Worm (Caenorhabditis elegans) whole organism, late embryonic: ENCODE data around the gene Y66C5A.1.

Experiments
- K02D7.2 ChIP-seq: sonication (generic microtip); optimal IDR thresholded peaks from 2 replicates; lab custom pipeline; 2017; ENCODE audit warnings: mild to moderate bottlenecking, missing genetic modification characterization, missing compliant biosample characterization
- ama-1 ChIP-seq: fragments of 150-350 bp; optimal IDR thresholded peaks from 2 replicates; lab custom pipeline; 2014
- ceh-2 ChIP-seq: sonication (generic microtip); optimal IDR thresholded peaks from 2 replicates; lab custom pipeline; 2016; ENCODE audit warnings: missing genotype, missing genetic modification characterization, missing compliant biosample characterization
- ceh-45 ChIP-seq: fragments of 200-800 bp; sonication (Bioruptor generic); IDR thresholded peaks from 2 replicates; pipeline ENCODE4 v1.3.6; 2022; ENCODE audit warnings: missing genetic modification reagents, missing genetic modification characterization, missing compliant biosample characterization
- ceh-9 ChIP-seq: sonication (generic microtip); optimal IDR thresholded peaks from 2 replicates; lab custom pipeline; 2016; ENCODE audit warnings: mild to moderate bottlenecking, missing genetic modification characterization, inconsistent platforms, missing compliant biosample characterization
- dmd-4 ChIP-seq: sonication (generic microtip); optimal IDR thresholded peaks from 2 replicates; lab custom pipeline; 2016; ENCODE audit warnings: borderline replicate concordance, missing genetic modification characterization, missing compliant biosample characterization
- elt-2 ChIP-seq: sonication (generic microtip); optimal IDR thresholded peaks from 2 replicates; lab custom pipeline; 2016; ENCODE audit warnings: missing genetic modification reagents, missing genetic modification characterization, missing compliant biosample characterization
- eyg-1 ChIP-seq: sonication (generic microtip); optimal IDR thresholded peaks from 2 replicates; lab custom pipeline; 2016; ENCODE audit warnings: missing genotype, missing genetic modification characterization, missing compliant biosample characterization
- fkh-10 ChIP-seq: fragments of 150-350 bp; optimal IDR thresholded peaks from 2 replicates; lab custom pipeline; 2014; ENCODE audit warnings: missing biosample characterization, missing genetic modification reagents, missing genetic modification characterization
- hlh-30 ChIP-seq: sonication (generic microtip); optimal IDR thresholded peaks from 2 replicates; lab custom pipeline; 2017; ENCODE audit warnings: antibody characterized with exemption, missing genetic modification characterization, missing compliant biosample characterization; ENCODE audit not compliant: insufficient read depth
- nhr-11 ChIP-seq: fragments of 150-350 bp; optimal IDR thresholded peaks from 2 replicates; lab custom pipeline; 2014; ENCODE audit warnings: missing biosample characterization, missing genetic modification characterization
- pha-4 ChIP-seq: fragments of 150-350 bp; optimal IDR thresholded peaks from 2 replicates; lab custom pipeline; 2018; ENCODE audit warnings: missing biosample characterization, missing genetic modification reagents, missing genetic modification characterization
- pros-1 ChIP-seq: fragments of 150-350 bp; optimal IDR thresholded peaks from 2 replicates; lab custom pipeline; 2014; ENCODE audit warnings: missing biosample characterization, missing genetic modification reagents, missing genetic modification characterization
- unc-55 ChIP-seq: sonication (generic microtip); optimal IDR thresholded peaks from 2 replicates; lab custom pipeline; 2017; ENCODE audit warnings: missing biosample characterization, missing genetic modification reagents, missing genetic modification characterization

ce11 chrX:14476625-14477257 lies 21.4 kb upstream of the Y66C5A.1 start:
- no peak for TF ChIP-seq elt-2 (tag; lab: Kevin White, UChicago)
- no peak for TF ChIP-seq pha-4 (tag; lab: Kevin White, UChicago)
- no peak for TF ChIP-seq ceh-2 (tag; lab: Kevin White, UChicago)
- TF ChIP-seq K02D7.2 (tag; lab: Kevin White, UChicago): no peak
- TF ChIP-seq ama-1 (lab: Kevin White, UChicago): no peak
- TF ChIP-seq ceh-9: no peak
- no peak for TF ChIP-seq ceh-45 (GFP tag; lab: Robert Waterston, UW)
- no peak for TF ChIP-seq fkh-10 (GFP tag; lab: Kevin White, UChicago)
- no peak for TF ChIP-seq eyg-1
- TF ChIP-seq nhr-11 (tag; lab: Kevin White, UChicago): no peak
- no peak for TF ChIP-seq unc-55 (GFP tag; lab: Kevin White, UChicago)
- no peak for TF ChIP-seq hlh-30
- no peak for TF ChIP-seq pros-1
- TF ChIP-seq dmd-4: no peak
